Worm (Caenorhabditis elegans) whole organism, mixed stage, embryonic: Measurements from ENCODE around the gene C25A8.5.

Experiments used
- mls-2 ChIP-seq: sonication (generic microtip); optimal IDR thresholded peaks from 2 replicates; lab custom pipeline; 2016; ENCODE audit warnings: mild to moderate bottlenecking, missing genetic modification characterization, moderate library complexity, missing compliant biosample characterization
- nhr-12 ChIP-seq: fragments of 150-350 bp; optimal IDR thresholded peaks from 2 replicates; lab custom pipeline; 2014; ENCODE audit warnings: missing biosample characterization, missing genetic modification characterization
- zip-8 ChIP-seq: fragments of 150-350 bp; optimal IDR thresholded peaks from 2 replicates; lab custom pipeline; 2014; ENCODE audit warnings: missing biosample characterization, missing genetic modification characterization

The C25A8.5 gene

ce11 chrIV:7048637-7049245 is 49.4 kb downstream of the C25A8.5 start:
- TF ChIP-seq nhr-12 (tag; lab: Kevin White, UChicago), result no peak

- TF ChIP-seq mls-2 (tag; lab: Kevin White, UChicago) (no peak), zip-8 (tag; lab: Kevin White, UChicago) (peak; percentile 18)
These were observed 50.4 kb downstream of the C25A8.5 start, which contains the start of gene nhr-105 for ce11 chrIV:7049672-7050206. nhr-105 (plus strand) TSS chrIV:7050156.
